Worm (Caenorhabditis elegans) whole organism, mixed stage, embryonic: ENCODE results near the gene dnc-3.

ENCODE experiments used
- M03D4.4 ChIP-seq: sonication (generic microtip); optimal IDR thresholded peaks from 2 replicates; lab custom pipeline; 2017; ENCODE audit warnings: mild to moderate bottlenecking, missing genetic modification characterization, missing compliant biosample characterization
- bed-3 ChIP-seq: fragments of 200-800 bp; sonication (Bioruptor generic); optimal IDR thresholded peaks from 3 replicates; lab custom pipeline; 2018; ENCODE audit warnings: mild to moderate bottlenecking, missing genetic modification characterization, moderate library complexity, missing compliant biosample characterization
- blmp-1 ChIP-seq: fragments of 150-350 bp; optimal IDR thresholded peaks from 2 replicates; lab custom pipeline; 2014; ENCODE audit warnings: missing biosample characterization, missing genetic modification characterization
- ceh-39 ChIP-seq: fragments of 150-350 bp; optimal IDR thresholded peaks from 2 replicates; lab custom pipeline; 2014; ENCODE audit warnings: missing biosample characterization, missing genetic modification characterization
- ceh-43 ChIP-seq: fragments of 200-800 bp; sonication (Bioruptor generic); optimal IDR thresholded peaks from 2 replicates; lab custom pipeline; 2018; ENCODE audit warnings: mild to moderate bottlenecking, missing genetic modification characterization, moderate library complexity, missing compliant biosample characterization
- ceh-83 ChIP-seq: fragments of 200-800 bp; sonication (Bioruptor generic); optimal IDR thresholded peaks from 2 replicates; lab custom pipeline; 2018; ENCODE audit warnings: mild to moderate bottlenecking, missing genetic modification characterization, missing compliant biosample characterization
- ces-1 ChIP-seq: fragments of 150-350 bp; optimal IDR thresholded peaks from 2 replicates; lab custom pipeline; 2014; ENCODE audit warnings: missing biosample characterization, missing genetic modification reagents, missing genetic modification characterization
- cnd-1 ChIP-seq: fragments of 200-800 bp; sonication (Bioruptor generic); optimal IDR thresholded peaks from 2 replicates; lab custom pipeline; 2018; ENCODE audit warnings: mild to moderate bottlenecking, missing genetic modification characterization, missing compliant biosample characterization
- drap-1 ChIP-seq: fragments of 200-800 bp; sonication (Bioruptor generic); optimal IDR thresholded peaks from 3 replicates; lab custom pipeline; 2018; ENCODE audit warnings: mild to moderate bottlenecking, missing genetic modification characterization, missing compliant biosample characterization
- elt-1 ChIP-seq: sonication (generic microtip); optimal IDR thresholded peaks from 2 replicates; lab custom pipeline; 2017; ENCODE audit warnings: missing genetic modification characterization, mild to moderate bottlenecking, missing compliant biosample characterization, antibody characterized with exemption, moderate library complexity, borderline replicate concordance; ENCODE audit not compliant: insufficient read depth
- elt-3 ChIP-seq: fragments of 150-350 bp; optimal IDR thresholded peaks from 2 replicates; lab custom pipeline; 2014; ENCODE audit warnings: missing biosample characterization, missing genetic modification characterization
- flh-1 ChIP-seq: fragments of 200-800 bp; sonication (Bioruptor generic); optimal IDR thresholded peaks from 2 replicates; lab custom pipeline; 2018; ENCODE audit warnings: mild to moderate bottlenecking, missing genetic modification characterization, moderate library complexity, missing compliant biosample characterization
- ham-2 ChIP-seq: fragments of 200-800 bp; sonication (Bioruptor generic); optimal IDR thresholded peaks from 2 replicates; lab custom pipeline; 2018; ENCODE audit warnings: mild to moderate bottlenecking, missing genetic modification characterization, missing compliant biosample characterization
- hlh-1 ChIP-seq: fragments of 150-350 bp; optimal IDR thresholded peaks from 2 replicates; lab custom pipeline; 2014; ENCODE audit warnings: missing biosample characterization, missing genetic modification reagents, missing genetic modification characterization
- lin-32 ChIP-seq: fragments of 200-800 bp; sonication (Bioruptor generic); optimal IDR thresholded peaks from 2 replicates; lab custom pipeline; 2018; ENCODE audit warnings: mild to moderate bottlenecking, missing genetic modification characterization, missing compliant biosample characterization
- lsy-2 ChIP-seq: fragments of 150-350 bp; optimal IDR thresholded peaks from 2 replicates; lab custom pipeline; 2014; ENCODE audit warnings: missing biosample characterization, missing genetic modification characterization
- mab-5 ChIP-seq: fragments of 150-350 bp; optimal IDR thresholded peaks from 2 replicates; lab custom pipeline; 2014; ENCODE audit warnings: missing biosample characterization, missing genetic modification characterization
- mep-1 ChIP-seq: fragments of 150-350 bp; optimal IDR thresholded peaks from 2 replicates; lab custom pipeline; 2017; ENCODE audit warnings: missing biosample characterization, missing genetic modification reagents, missing genetic modification characterization, inconsistent platforms
- mls-2 ChIP-seq: sonication (generic microtip); optimal IDR thresholded peaks from 2 replicates; lab custom pipeline; 2016; ENCODE audit warnings: mild to moderate bottlenecking, missing genetic modification characterization, moderate library complexity, missing compliant biosample characterization
- nhr-12 ChIP-seq: fragments of 150-350 bp; optimal IDR thresholded peaks from 2 replicates; lab custom pipeline; 2014; ENCODE audit warnings: missing biosample characterization, missing genetic modification characterization
- nhr-2 ChIP-seq: fragments of 150-350 bp; optimal IDR thresholded peaks from 2 replicates; lab custom pipeline; 2014; ENCODE audit warnings: missing biosample characterization, missing genetic modification characterization
- nhr-237 ChIP-seq: fragments of 150-350 bp; optimal IDR thresholded peaks from 2 replicates; lab custom pipeline; 2014; ENCODE audit warnings: missing biosample characterization, missing genetic modification characterization
- nhr-28 ChIP-seq: fragments of 150-350 bp; optimal IDR thresholded peaks from 2 replicates; lab custom pipeline; 2014; ENCODE audit warnings: missing biosample characterization, missing genetic modification characterization
- nhr-76 ChIP-seq: sonication (generic microtip); optimal IDR thresholded peaks from 2 replicates; lab custom pipeline; 2017; ENCODE audit warnings: missing biosample characterization, missing genetic modification characterization
- pha-4 ChIP-seq: fragments of 150-350 bp; optimal IDR thresholded peaks from 2 replicates; lab custom pipeline; 2018; ENCODE audit warnings: missing biosample characterization, missing genetic modification reagents, missing genetic modification characterization
- sem-2 ChIP-seq: fragments of 200-800 bp; sonication (Bioruptor generic); optimal IDR thresholded peaks from 2 replicates; lab custom pipeline; 2018; ENCODE audit warnings: mild to moderate bottlenecking, missing genetic modification characterization, missing compliant biosample characterization
- unc-120 ChIP-seq: sonication (generic microtip); optimal IDR thresholded peaks from 2 replicates; lab custom pipeline; 2017; ENCODE audit warnings: missing genetic modification characterization, missing compliant biosample characterization; ENCODE audit not compliant: poor library complexity, severe bottlenecking
- unc-39 ChIP-seq: fragments of 150-350 bp; optimal IDR thresholded peaks from 2 replicates; lab custom pipeline; 2014; ENCODE audit warnings: missing biosample characterization, missing genetic modification characterization
- unc-62 ChIP-seq: fragments of 150-350 bp; optimal IDR thresholded peaks from 2 replicates; lab custom pipeline; 2014; ENCODE audit warnings: missing biosample characterization, missing genetic modification reagents, missing genetic modification characterization
- zip-8 ChIP-seq: fragments of 150-350 bp; optimal IDR thresholded peaks from 2 replicates; lab custom pipeline; 2014; ENCODE audit warnings: missing biosample characterization, missing genetic modification characterization

Gene dnc-3

DNA sequence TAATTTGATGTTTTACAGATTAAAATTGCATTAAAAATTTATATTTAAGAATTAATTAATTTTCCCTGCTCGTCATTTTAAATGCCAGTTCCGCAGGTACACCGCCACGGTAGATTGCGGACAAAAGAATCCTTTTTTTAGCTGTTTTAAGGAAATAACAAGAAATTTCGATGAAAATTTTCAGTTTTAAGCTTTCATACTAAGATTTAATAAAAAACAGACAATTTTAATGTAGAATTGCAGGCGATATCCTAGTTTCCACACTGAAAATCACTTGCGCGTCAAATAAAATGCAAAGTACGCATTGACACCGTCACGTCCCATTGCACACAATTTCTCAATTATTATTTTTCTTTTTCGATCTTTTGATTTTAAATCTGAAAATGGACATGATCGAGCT is at the start of gene dnc-3:
TSS of gene dnc-3 (plus strand) at position 272 of the 400 bp plus-strand sequence.
- peak; percentile 29 for TF ChIP-seq lsy-2 (tag; lab: Kevin White, UChicago)
- TF ChIP-seq unc-62 (GFP tag; lab: Kevin White, UChicago) = no peak
- peak; percentile 75 for TF ChIP-seq ces-1 (GFP tag; lab: Kevin White, UChicago)
- TF ChIP-seq mep-1 (tag; lab: Kevin White, UChicago) = peak; percentile 14
- peak; percentile 17 for TF ChIP-seq ceh-43 (GFP tag; lab: Kevin White, UChicago)
- peak; percentile 5 for TF ChIP-seq nhr-237 (tag; lab: Kevin White, UChicago)
- TF ChIP-seq elt-3 = no peak

DNA sequence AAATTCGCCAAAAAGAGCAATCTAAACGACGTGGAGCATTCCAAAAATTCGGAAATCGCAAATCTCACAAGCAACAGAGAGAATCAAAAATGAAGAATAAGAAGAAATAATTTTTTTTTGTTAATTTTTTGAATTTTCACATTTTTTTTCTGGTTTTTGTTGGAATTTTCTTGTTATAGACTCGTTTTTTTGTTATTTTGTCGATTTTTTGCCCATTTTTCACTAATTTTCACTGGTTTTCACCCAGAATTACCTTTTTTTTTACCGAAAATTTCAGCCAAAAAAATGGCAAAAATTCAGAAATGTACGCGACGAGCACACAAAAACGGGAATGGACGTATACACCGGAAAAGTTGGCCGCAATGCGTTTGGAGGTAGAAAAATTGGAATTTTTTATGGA is 48.8 kb upstream of the dnc-3 start, which contains the start of gene cyh-1:
TSS of gene cyh-1 (plus strand) at position 301 of the 400 bp plus-strand sequence.
- no peak for TF ChIP-seq nhr-2 (tag; lab: Kevin White, UChicago)
- TF ChIP-seq drap-1 (GFP tag; lab: Kevin White, UChicago) = no peak
- no peak for TF ChIP-seq elt-3
- TF ChIP-seq ceh-43 (GFP tag; lab: Kevin White, UChicago) = no peak
- TF ChIP-seq ceh-83 (GFP tag; lab: Kevin White, UChicago) = no peak
- no peak for TF ChIP-seq nhr-28 (tag; lab: Kevin White, UChicago)
- no peak for TF ChIP-seq sem-2 (GFP tag; lab: Kevin White, UChicago)
- no peak for TF ChIP-seq bed-3
- TF ChIP-seq unc-62 (GFP tag; lab: Kevin White, UChicago) = no peak

DNA sequence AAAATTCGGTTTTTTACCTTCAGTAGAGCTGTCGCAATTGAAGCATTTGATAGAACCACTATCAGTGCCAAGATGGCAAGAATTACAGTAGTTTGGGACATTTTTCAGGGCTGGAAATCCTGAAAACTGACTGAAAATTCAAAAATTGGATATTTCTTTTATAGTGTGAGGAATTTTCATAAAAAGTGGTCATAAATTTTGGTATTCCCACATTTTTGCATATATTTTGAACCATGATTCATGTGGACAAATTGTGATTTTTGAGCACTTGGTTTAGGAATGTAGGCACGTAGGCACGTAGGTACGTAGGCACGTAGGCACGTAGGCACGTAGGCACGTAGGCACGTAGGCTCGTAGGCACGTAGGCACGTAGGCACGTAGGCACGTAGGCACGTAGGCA is 41.3 kb upstream of the dnc-3 start, which contains the start of gene Y49F6B.19:
TSS of gene Y49F6B.19 (minus strand) at position 101 of the 400 bp plus-strand sequence.
- TF ChIP-seq mab-5 (tag; lab: Kevin White, UChicago) = no peak

- TF ChIP-seq nhr-12 (tag; lab: Kevin White, UChicago) (no peak), nhr-76 (tag; lab: Kevin White, UChicago) (no peak), pha-4 (no peak), ham-2 (GFP tag; lab: Kevin White, UChicago) (no peak), nhr-2 (tag; lab: Kevin White, UChicago) (no peak)
Measured at ce11 chrII:3514631-3515030, 38.9 kb upstream of the dnc-3 start, which contains the start of gene srz-5. srz-5 (minus strand) TSS chrII:3514731.

ce11 chrII:3515384-3516053 is 38.0 kb upstream of the dnc-3 start, which contains the start of the genes Y49F6B.14 and clec-125:
Y49F6B.14 (minus strand) TSS chrII:3515484.
clec-125 (plus strand) TSS chrII:3516003.
- TF ChIP-seq cnd-1 (tag; lab: Kevin White, UChicago) (no peak), unc-120 (no peak), ceh-39 (tag; lab: Kevin White, UChicago) (no peak), ham-2 (GFP tag; lab: Kevin White, UChicago) (no peak), blmp-1 (tag; lab: Kevin White, UChicago) (no peak), nhr-28 (tag; lab: Kevin White, UChicago) (no peak), ces-1 (GFP tag; lab: Kevin White, UChicago) (no peak), M03D4.4 (no peak), ceh-83 (GFP tag; lab: Kevin White, UChicago) (no peak), nhr-12 (tag; lab: Kevin White, UChicago) (no peak), ceh-43 (GFP tag; lab: Kevin White, UChicago) (no peak), lsy-2 (tag; lab: Kevin White, UChicago) (no peak)

DNA sequence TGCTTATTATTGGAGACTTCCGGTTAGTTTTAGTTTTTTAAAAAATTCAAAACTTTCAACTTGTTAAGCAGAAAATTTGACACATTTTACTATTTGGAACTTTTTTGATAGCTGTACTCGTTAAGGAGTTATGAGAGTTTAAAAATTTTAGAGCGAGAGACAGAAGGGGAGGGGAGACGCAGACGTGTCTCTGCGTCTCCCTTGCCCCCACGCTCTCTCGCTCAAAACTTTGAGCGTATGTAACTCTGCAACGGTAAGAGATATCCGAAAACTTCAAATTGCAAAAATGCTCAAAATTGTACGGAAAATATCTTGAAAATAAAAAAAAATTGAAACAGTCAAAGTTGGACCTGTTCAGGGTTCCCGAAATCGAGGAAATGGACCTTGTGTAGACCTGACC is 37.3 kb upstream of the dnc-3 start:
- TF ChIP-seq mep-1 (tag; lab: Kevin White, UChicago) (no peak), drap-1 (GFP tag; lab: Kevin White, UChicago) (no peak), hlh-1 (tag; lab: Kevin White, UChicago) (no peak)

DNA sequence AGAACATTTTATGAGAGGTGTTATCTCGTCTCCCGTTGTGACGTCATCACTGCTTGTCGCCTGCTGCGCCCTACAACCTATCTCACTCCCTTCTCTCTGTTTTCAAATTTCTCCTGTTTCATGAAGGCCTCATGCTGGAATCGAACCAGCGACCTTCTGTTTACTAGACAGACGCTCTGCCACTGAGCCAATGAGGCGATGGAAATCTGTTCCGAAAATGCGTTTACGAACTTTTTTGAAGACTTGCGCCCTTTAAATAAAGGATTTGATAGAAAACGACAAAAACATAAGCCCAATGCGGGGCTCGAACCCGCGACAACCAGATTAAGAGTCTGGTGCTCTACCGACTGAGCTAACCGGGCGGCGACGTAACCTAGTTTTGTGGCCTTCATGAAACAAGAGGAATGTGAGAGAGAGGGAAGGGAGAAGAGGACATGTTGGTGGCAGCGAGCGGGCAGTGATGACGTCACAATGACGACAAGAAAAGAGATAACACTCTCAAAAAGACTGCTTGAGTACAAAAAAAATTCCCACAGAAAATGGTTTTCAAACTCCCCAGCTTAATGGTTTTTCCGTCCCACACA is 34.5 kb upstream of the dnc-3 start, which contains the start of gene clec-126:
TSS of gene clec-126 (plus strand) at position 534 of the 584 bp plus-strand sequence.
- no peak for TF ChIP-seq mab-5 (tag; lab: Kevin White, UChicago)
- peak; percentile 43 for TF ChIP-seq nhr-76 (tag; lab: Kevin White, UChicago)
- peak; percentile 40 for TF ChIP-seq bed-3
- TF ChIP-seq hlh-1 (tag; lab: Kevin White, UChicago) = peak; percentile 51
- TF ChIP-seq ces-1 (GFP tag; lab: Kevin White, UChicago) = peak; percentile 82
- TF ChIP-seq unc-120 = peak; percentile 89
- TF ChIP-seq mep-1 (tag; lab: Kevin White, UChicago) = peak; percentile 9
- TF ChIP-seq sem-2 (GFP tag; lab: Kevin White, UChicago) = peak; percentile 78
- peak; percentile 3 for TF ChIP-seq unc-39 (tag; lab: Kevin White, UChicago)
- peak; percentile 31 for TF ChIP-seq lin-32 (GFP tag; lab: Kevin White, UChicago)
- TF ChIP-seq ceh-43 (GFP tag; lab: Kevin White, UChicago) = peak; percentile 49
- peak; percentile 86 for TF ChIP-seq cnd-1 (tag; lab: Kevin White, UChicago)
- TF ChIP-seq mls-2 (tag; lab: Kevin White, UChicago) = peak; percentile 77
- no peak for TF ChIP-seq unc-62 (GFP tag; lab: Kevin White, UChicago)
- peak; percentile 86 for TF ChIP-seq ceh-83 (GFP tag; lab: Kevin White, UChicago)
- TF ChIP-seq elt-3 = peak; percentile 37
- peak; percentile 22 for TF ChIP-seq nhr-237 (tag; lab: Kevin White, UChicago)
- peak; percentile 27 for TF ChIP-seq lsy-2 (tag; lab: Kevin White, UChicago)
- TF ChIP-seq zip-8 (tag; lab: Kevin White, UChicago) = peak; percentile 67
- no peak for TF ChIP-seq blmp-1 (tag; lab: Kevin White, UChicago)
- TF ChIP-seq ham-2 (GFP tag; lab: Kevin White, UChicago) = peak; percentile 83
- TF ChIP-seq nhr-2 (tag; lab: Kevin White, UChicago) = no peak
- TF ChIP-seq flh-1 = peak; percentile 38
- peak; percentile 84 for TF ChIP-seq drap-1 (GFP tag; lab: Kevin White, UChicago)
- peak; percentile 0 for TF ChIP-seq elt-1 (tag; lab: Kevin White, UChicago)
- TF ChIP-seq ceh-39 (tag; lab: Kevin White, UChicago) = no peak
- TF ChIP-seq nhr-28 (tag; lab: Kevin White, UChicago) = no peak
